Worm (Caenorhabditis elegans) whole organism, early embryonic: ENCODE results near the gene klc-1.

Experiments used
- aly-1 ChIP-seq: sonication (generic microtip); optimal IDR thresholded peaks from 2 replicates; lab custom pipeline; 2016; ENCODE audit warnings: missing genetic modification characterization, missing compliant biosample characterization
- ceh-36 ChIP-seq: sonication (generic microtip); optimal IDR thresholded peaks from 2 replicates; lab custom pipeline; 2016; ENCODE audit warnings: missing genetic modification characterization, inconsistent platforms, missing compliant biosample characterization
- hmbx-1 ChIP-seq: sonication (generic microtip); optimal IDR thresholded peaks from 2 replicates; lab custom pipeline; 2016; ENCODE audit warnings: mild to moderate bottlenecking, missing genetic modification characterization, missing compliant biosample characterization
- pes-1 ChIP-seq: fragments of 200-800 bp; sonication (Bioruptor generic); IDR thresholded peaks from 2 replicates; pipeline ENCODE4 v1.3.6; 2022; ENCODE audit warnings: missing genetic modification reagents, missing genetic modification characterization, missing compliant biosample characterization

- TF ChIP-seq hmbx-1 (tag; lab: Kevin White, UChicago) (no peak), pes-1 (no peak), ceh-36 (no peak), aly-1 (tag; lab: Kevin White, UChicago) (no peak)
Observed at ce11 chrIV:11125604-11126003, 42.1 kb downstream of the klc-1 start.
